Fruit fly (Drosophila melanogaster): ENCODE results near the gene Klp98A.

The Klp98A gene

DNA sequence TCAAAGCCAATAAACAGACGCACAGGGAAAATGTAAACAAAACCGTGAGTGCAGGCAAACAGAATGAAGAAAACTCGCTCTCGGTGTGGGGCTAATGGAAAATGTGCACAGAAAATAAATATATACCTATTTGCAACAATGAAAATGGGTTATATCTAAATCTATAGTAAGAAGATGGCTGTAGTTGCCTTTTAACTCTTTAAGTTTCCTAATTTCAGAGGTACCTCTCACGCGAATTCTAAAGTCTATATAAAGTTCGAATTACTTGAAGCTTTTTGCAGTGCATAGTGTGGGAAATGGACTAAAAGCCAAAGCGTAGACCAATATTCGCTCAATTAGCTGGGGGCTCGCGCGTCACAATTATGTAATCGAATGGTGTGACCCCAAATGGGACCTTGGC lies 4.0 kb downstream of the Klp98A start:
- TF ChIP-seq Bgb (GFP tag; IDR thresholded peaks at IDR 0.05; ENCODE audit: partially characterized antibody) (no peak), CG1647 (GFP tag; optimal IDR thresholded peaks at IDR 0.05) (peak; percentile 48), dmrt99B (tag; optimal IDR thresholded peaks at IDR 0.05) (peak; percentile 92), Ets65A (GFP tag) (peak; percentile 95), bbx (GFP tag; IDR thresholded peaks at IDR 0.05; ENCODE audit: partially characterized antibody) (no peak), NfI (GFP tag; optimal IDR thresholded peaks at IDR 0.05) (peak; percentile 81), Trl (optimal IDR thresholded peaks at IDR 0.05) (no peak), Trl (GFP tag; optimal IDR thresholded peaks at IDR 0.05) (peak; percentile 66), Hr78 (GFP tag; optimal IDR thresholded peaks at IDR 0.05) (peak in 1 of 2 experiments; percentile 58), Bdp1 (GFP tag; optimal IDR thresholded peaks at IDR 0.05) (peak; percentile 53), hb (GFP tag; IDR thresholded peaks at IDR 0.05; ENCODE audit: partially characterized antibody) (no peak), dpn (GFP tag; optimal IDR thresholded peaks at IDR 0.05) (peak; percentile 70 to 84), CG10979 (tag; optimal IDR thresholded peaks at IDR 0.05) (peak; percentile 85), Kr (GFP tag; optimal IDR thresholded peaks at IDR 0.05) (no peak), HLHmδ (GFP tag; optimal IDR thresholded peaks at IDR 0.05) (no peak), twi (tag; optimal IDR thresholded peaks at IDR 0.05) (peak; percentile 62), CG12219 (GFP tag; optimal IDR thresholded peaks at IDR 0.05) (peak; percentile 80), CG3726 (GFP tag; IDR thresholded peaks at IDR 0.05) (peak; percentile 77; the same call in 2 of the 3 replicates), Neu2 (GFP tag; optimal IDR thresholded peaks at IDR 0.05; ENCODE audit: borderline replicate concordance) (no peak), gce (GFP tag; IDR thresholded peaks at IDR 0.05) (peak; percentile 65; the same call in 2 of the 3 replicates), CG10654 (GFP tag; optimal IDR thresholded peaks at IDR 0.05) (peak; percentile 69), CG12769 (tag; optimal IDR thresholded peaks at IDR 0.05) (peak; percentile 74), ap (GFP tag; IDR thresholded peaks at IDR 0.05) (peak; percentile 79), CG7556 (GFP tag; optimal IDR thresholded peaks at IDR 0.05) (peak; percentile 77), CG12155 (GFP tag; optimal IDR thresholded peaks at IDR 0.05) (peak; percentile 60), trem (tag; optimal IDR thresholded peaks at IDR 0.05) (peak; percentile 71), fd102C (GFP tag; optimal IDR thresholded peaks at IDR 0.05) (no peak), CG11247 (GFP tag; IDR thresholded peaks at IDR 0.05) (peak; percentile 68), salm (tag; optimal IDR thresholded peaks at IDR 0.05) (peak; percentile 83), az2 (GFP tag; optimal IDR thresholded peaks at IDR 0.05) (peak; percentile 81), wdn (GFP tag; IDR thresholded peaks at IDR 0.05) (peak; percentile 74), ato (GFP tag; IDR thresholded peaks at IDR 0.05; ENCODE audit: partially characterized antibody) (no peak), ken (GFP tag; IDR thresholded peaks at IDR 0.05) (peak; percentile 69; the same call in 2 of the 3 replicates), schlank (tag; optimal IDR thresholded peaks at IDR 0.05) (no peak), Blimp-1 (GFP tag; optimal IDR thresholded peaks at IDR 0.05) (peak; percentile 87), CG7271 (tag; optimal IDR thresholded peaks at IDR 0.05) (peak; percentile 14), CG4404 (GFP tag; IDR thresholded peaks at IDR 0.05) (peak; percentile 56; the same call in 1 of the 2 replicates), C15 (GFP tag; IDR thresholded peaks at IDR 0.05) (no peak), Lpt (GFP tag; optimal IDR thresholded peaks at IDR 0.05) (no peak), PHDP (tag; optimal IDR thresholded peaks at IDR 0.05) (peak; percentile 86), CG10543 (GFP tag; optimal IDR thresholded peaks at IDR 0.05) (peak; percentile 41), Sox102F (GFP tag; optimal IDR thresholded peaks at IDR 0.05) (peak; percentile 91), Atf-2 (GFP tag; optimal IDR thresholded peaks at IDR 0.05) (peak; percentile 50), tna (GFP tag; IDR thresholded peaks at IDR 0.05; ENCODE audit: partially characterized antibody) (no peak), CG17186 (GFP tag; optimal IDR thresholded peaks at IDR 0.05) (peak; percentile 15), Lim3 (GFP tag; IDR thresholded peaks at IDR 0.05) (no peak), sd (tag; optimal IDR thresholded peaks at IDR 0.05) (no peak), CG5180 (GFP tag; optimal IDR thresholded peaks at IDR 0.05) (peak; percentile 70), CG32767 (GFP tag; IDR thresholded peaks at IDR 0.05) (peak; percentile 78), CG10267 (tag; optimal IDR thresholded peaks at IDR 0.05) (peak; percentile 74)
